Worm (Caenorhabditis elegans): Measurements from ENCODE around the gene C09F9.2.

The C09F9.2 gene

ce11 chrII:14752187-14752959 lies 47.1 kb downstream of the C09F9.2 start, which contains the start of gene smg-9 (continued):
- TF ChIP-seq attf-6 (GFP tag; IDR thresholded peaks at IDR 0.05) (no peak), nfya-1 (tag; optimal IDR thresholded peaks at IDR 0.05; ENCODE audit: borderline replicate concordance, insufficient read depth) (no peak), F57C9.4 (tag; optimal IDR thresholded peaks at IDR 0.05) (no peak), athp-1 (tag; optimal IDR thresholded peaks at IDR 0.05) (no peak), die-1 (tag; optimal IDR thresholded peaks at IDR 0.05) (no peak), ceh-100 (GFP tag; IDR thresholded peaks at IDR 0.05) (no peak), bed-2 (GFP tag; IDR thresholded peaks at IDR 0.05) (no peak), hrde-1 (tag; optimal IDR thresholded peaks at IDR 0.05; ENCODE audit: borderline replicate concordance) (no peak), F37B4.10 (GFP tag; IDR thresholded peaks at IDR 0.05) (no peak), nfyb-1 (GFP tag; IDR thresholded peaks at IDR 0.05) (no peak), hlh-26 (GFP tag; conservative IDR thresholded peaks at IDR 0.05) (no peak), sea-2 (GFP tag; IDR thresholded peaks at IDR 0.05) (no peak), F57A8.1 (GFP tag; optimal IDR thresholded peaks at IDR 0.05) (no peak), pbrm-1 (GFP tag; IDR thresholded peaks at IDR 0.05) (no peak)

- TF ChIP-seq zfh-2 (GFP tag; conservative IDR thresholded peaks at IDR 0.05) = peak; percentile 89
- TF ChIP-seq somi-1 (GFP tag; optimal IDR thresholded peaks at IDR 0.05) = no peak
- TF ChIP-seq egrh-3 (GFP tag; IDR thresholded peaks at IDR 0.05) = peak; percentile 79; the same call in 1 of the 2 replicates
Observed at ce11 chrII:14753246-14753645, 47.9 kb downstream of the C09F9.2 start.

- TF ChIP-seq lin-35 (GFP tag; optimal IDR thresholded peaks at IDR 0.05) (no peak), ztf-25 (GFP tag; IDR thresholded peaks at IDR 0.05) (no peak), F55B11.4 (tag; optimal IDR thresholded peaks at IDR 0.05; ENCODE audit: borderline replicate concordance, insufficient read depth) (no peak), nfya-1 (tag; optimal IDR thresholded peaks at IDR 0.05; ENCODE audit: borderline replicate concordance, insufficient read depth) (no peak), lsl-1 (GFP tag; optimal IDR thresholded peaks at IDR 0.05) (peak; percentile 94), hrde-1 (tag; optimal IDR thresholded peaks at IDR 0.05; ENCODE audit: borderline replicate concordance) (no peak), F37B4.10 (GFP tag; IDR thresholded peaks at IDR 0.05) (no peak), Y53F4B.3 (GFP tag; IDR thresholded peaks at IDR 0.05) (no peak), ceh-100 (GFP tag; IDR thresholded peaks at IDR 0.05) (no peak), snpc-3.4 (tag; optimal IDR thresholded peaks at IDR 0.05) (no peak), ceh-91 (GFP tag; IDR thresholded peaks at IDR 0.05) (peak; percentile 53; the same call in 1 of the 2 replicates), lag-1 (GFP tag; IDR thresholded peaks at IDR 0.05) (no peak), cebp-1 (GFP tag; IDR thresholded peaks at IDR 0.05) (no peak), cebp-1 (tag; optimal IDR thresholded peaks at IDR 0.05) (peak; percentile 78), chd-7 (tag; optimal IDR thresholded peaks at IDR 0.05) (no peak), F57A8.1 (GFP tag; optimal IDR thresholded peaks at IDR 0.05) (no peak), T26A5.8 (tag; optimal IDR thresholded peaks at IDR 0.05) (no peak), ztf-28 (GFP tag; IDR thresholded peaks at IDR 0.05) (no peak), ztf-6 (GFP tag; IDR thresholded peaks at IDR 0.05) (no peak), unc-62 (GFP tag; optimal IDR thresholded peaks at IDR 0.05) (no peak), mel-28 (tag; optimal IDR thresholded peaks at IDR 0.05; ENCODE audit: borderline replicate concordance) (no peak), nfyb-1 (GFP tag; IDR thresholded peaks at IDR 0.05) (no peak), T07F8.4 (tag; optimal IDR thresholded peaks at IDR 0.05) (no peak), cebp-2 (GFP tag; IDR thresholded peaks at IDR 0.05) (no peak), F23B12.7 (tag; optimal IDR thresholded peaks at IDR 0.05; ENCODE audit: insufficient read depth) (no peak), Y95B8A.8 (GFP tag; IDR thresholded peaks at IDR 0.05) (no peak), ccch-3 (GFP tag; optimal IDR thresholded peaks at IDR 0.05) (no peak), F10E7.11 (tag; optimal IDR thresholded peaks at IDR 0.05) (no peak), B0336.3 (GFP tag; IDR thresholded peaks at IDR 0.05) (no peak), let-526 (GFP tag; IDR thresholded peaks at IDR 0.05) (no peak)
Observed at ce11 chrII:14753858-14754750, 48.8 kb downstream of the C09F9.2 start, which contains the start of the genes tac-1 and Y54E2A.4. Gene tac-1 (minus strand): TSS chrII:14753877. Gene Y54E2A.4 (plus strand): TSS chrII:14754622.

All from whole organism, young adult.